Worm (Caenorhabditis elegans) whole organism, midembryonic: ENCODE data around the gene F11C1.1.

Source experiments
- T22C8.4 ChIP-seq: fragments of 200-800 bp; sonication (Bioruptor generic); IDR thresholded peaks from 2 replicates; pipeline ENCODE4 v1.3.6; 2022; ENCODE audit warnings: missing genetic modification characterization, missing compliant biosample characterization
- cog-1 ChIP-seq: sonication (generic microtip); optimal IDR thresholded peaks from 2 replicates; lab custom pipeline; 2016; ENCODE audit warnings: missing genetic modification characterization, missing compliant biosample characterization
- med-1 ChIP-seq: sonication (generic microtip); optimal IDR thresholded peaks from 2 replicates; lab custom pipeline; 2017; ENCODE audit warnings: missing genetic modification characterization, mild to moderate bottlenecking, missing compliant biosample characterization, antibody characterized with exemption, missing genetic modification reagents; ENCODE audit not compliant: insufficient read depth
- ztf-29 ChIP-seq: fragments of 200-800 bp; sonication (Bioruptor generic); IDR thresholded peaks from 2 replicates; pipeline ENCODE4 v1.3.6; 2022; ENCODE audit warnings: missing genetic modification reagents, missing genetic modification characterization, missing compliant biosample characterization

ce11 chrX:13011897-13012296 lies 21.5 kb upstream of the F11C1.1 start:
- TF ChIP-seq T22C8.4: no peak
- no peak for TF ChIP-seq ztf-29 (GFP tag; lab: Robert Waterston, UW)
- no peak for TF ChIP-seq cog-1
- no peak for TF ChIP-seq med-1 (GFP tag; lab: Kevin White, UChicago)
